Worm (Caenorhabditis elegans): ENCODE results near the gene F21D9.11.

ce11 chrV:19250983-19251382 lies 961 bp upstream of the F21D9.11 start, which contains the start of gene str-81:
- TF ChIP-seq aly-1 (tag; optimal IDR thresholded peaks at IDR 0.05), result no peak
- TF ChIP-seq hnd-1 (tag; optimal IDR thresholded peaks at IDR 0.05), result no peak
- no peak for TF ChIP-seq tbx-37 (GFP tag; conservative IDR thresholded peaks at IDR 0.05)
- TF ChIP-seq ama-1 (optimal IDR thresholded peaks at IDR 0.05), result no peak
- no peak for TF ChIP-seq F13C5.2 (tag; optimal IDR thresholded peaks at IDR 0.05)
- no peak for TF ChIP-seq sea-1 (GFP tag; conservative IDR thresholded peaks at IDR 0.05)
- no peak for TF ChIP-seq pes-1 (GFP tag; IDR thresholded peaks at IDR 0.05)
- no peak for TF ChIP-seq tbx-11 (GFP tag; IDR thresholded peaks at IDR 0.05)
- no peak for TF ChIP-seq scrt-1 (GFP tag; IDR thresholded peaks at IDR 0.05)
- TF ChIP-seq ceh-36 (tag; optimal IDR thresholded peaks at IDR 0.05), result no peak
- TF ChIP-seq flt-1 (GFP tag; IDR thresholded peaks at IDR 0.05), result no peak
- TF ChIP-seq ceh-13 (GFP tag; optimal IDR thresholded peaks at IDR 0.05), result no peak
- no peak for TF ChIP-seq tra-4 (tag; optimal IDR thresholded peaks at IDR 0.05)
- no peak for TF ChIP-seq ets-7 (tag; optimal IDR thresholded peaks at IDR 0.05)

Data from whole organism, early embryonic.